Fruit fly (Drosophila melanogaster) whole organism, embryonic: ENCODE results near the gene CG12171.

ENCODE experiments used
- Chrac-16 ChIP-seq: fragments of 200-800 bp; sonication (Bioruptor generic); optimal IDR thresholded peaks from 3 replicates; lab custom pipeline; 2016; ENCODE audit warnings: missing biosample characterization, missing genetic modification characterization
- Rfx ChIP-seq: fragments of 200-800 bp; sonication (Bioruptor generic); IDR thresholded peaks from 2 replicates; pipeline ENCODE4 v1.3.6; 2022; ENCODE audit warnings: missing biosample characterization, missing genetic modification characterization
- lab ChIP-seq: fragments of 200-800 bp; sonication (Bioruptor generic); optimal IDR thresholded peaks from 3 replicates; lab custom pipeline; 2017; ENCODE audit warnings: missing biosample characterization, missing genetic modification characterization, mild to moderate bottlenecking, moderate library complexity, missing genetic modification reagents
- lov ChIP-seq, 2 experiments: fragments of 200-800 bp in 1 of 2; fragments of >200 bp in 1 of 2; sonication (Bioruptor generic) in 1 of 2; IDR thresholded peaks in 1 of 2; optimal IDR thresholded peaks in 1 of 2; 2 replicates in 1 of 2; 3 replicates in 1 of 2; pipeline versions ENCODE4 v1.3.6 to Lab custom; 2017 to 2022; ENCODE audit warnings: missing biosample characterization in 1 of 2, missing genetic modification characterization in 1 of 2
- tx ChIP-seq: fragments of 200-800 bp; sonication (Bioruptor generic); optimal IDR thresholded peaks from 2 replicates; lab custom pipeline; 2016; ENCODE audit warnings: missing biosample characterization, missing genetic modification characterization

- TF ChIP-seq Chrac-16 = no peak
- TF ChIP-seq lov (optimal IDR thresholded peaks at IDR 0.05; lab: Kevin White, UChicago) = no peak
- no peak for TF ChIP-seq lov (GFP tag; IDR thresholded peaks at IDR 0.05; lab: Robert Waterston, UW)
- TF ChIP-seq lab = no peak
- TF ChIP-seq tx = no peak
- TF ChIP-seq Rfx (GFP tag; lab: Robert Waterston, UW) = no peak
Observed at dm6 chr3R:5611167-5611566, 22.3 kb upstream of the CG12171 start.
